Worm (Caenorhabditis elegans): Measurements from ENCODE around the gene Y116A8A.6.

Y116A8A.6 gene

DNA sequence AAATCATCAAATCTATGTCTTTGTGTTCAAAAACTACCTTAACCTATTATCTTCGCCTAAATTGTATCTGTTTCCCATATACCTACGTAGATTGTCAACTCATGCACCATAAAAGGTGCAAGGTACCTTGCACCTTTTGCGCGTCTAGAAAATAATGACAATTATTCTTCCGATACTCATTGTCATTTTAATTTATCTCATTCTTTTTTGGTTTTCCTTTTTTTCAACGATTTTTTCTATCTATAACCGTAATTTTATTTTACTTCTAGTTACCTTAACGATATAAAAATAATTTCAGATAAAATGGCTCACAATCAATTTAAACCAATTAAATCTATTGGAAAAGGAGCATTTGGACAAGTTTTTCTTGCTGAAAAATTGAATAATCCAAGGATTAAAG lies 41.6 kb downstream of the Y116A8A.6 start, which contains the start of gene Y43D4A.6:
Y43D4A.6 (plus strand) TSS at position 301 of the 400 bp plus-strand sequence.
- TF ChIP-seq hlh-15 (tag; optimal IDR thresholded peaks at IDR 0.05) (no peak), unc-42 (tag; optimal IDR thresholded peaks at IDR 0.05) (no peak), fkh-6 (tag; optimal IDR thresholded peaks at IDR 0.05) (no peak), ztf-16 (tag; optimal IDR thresholded peaks at IDR 0.05) (no peak), dmd-4 (tag; optimal IDR thresholded peaks at IDR 0.05; ENCODE audit: borderline replicate concordance) (no peak), che-1 (tag; optimal IDR thresholded peaks at IDR 0.05) (no peak), pat-9 (tag; optimal IDR thresholded peaks at IDR 0.05) (no peak), eyg-1 (tag; optimal IDR thresholded peaks at IDR 0.05) (no peak), ref-2 (tag; optimal IDR thresholded peaks at IDR 0.05) (no peak), lim-6 (tag; optimal IDR thresholded peaks at IDR 0.05) (no peak), pqm-1 (tag; optimal IDR thresholded peaks at IDR 0.05) (no peak), mec-3 (tag; optimal IDR thresholded peaks at IDR 0.05; ENCODE audit: borderline replicate concordance) (no peak), hlh-8 (tag; optimal IDR thresholded peaks at IDR 0.05) (no peak), pha-4 (tag; optimal IDR thresholded peaks at IDR 0.05) (no peak), nhr-11 (tag; optimal IDR thresholded peaks at IDR 0.05) (no peak), unc-3 (GFP tag; conservative IDR thresholded peaks at IDR 0.05) (no peak), unc-3 (tag; optimal IDR thresholded peaks at IDR 0.05) (no peak), ceh-34 (tag; optimal IDR thresholded peaks at IDR 0.05) (no peak), zip-5 (tag; optimal IDR thresholded peaks at IDR 0.05) (no peak)

DNA sequence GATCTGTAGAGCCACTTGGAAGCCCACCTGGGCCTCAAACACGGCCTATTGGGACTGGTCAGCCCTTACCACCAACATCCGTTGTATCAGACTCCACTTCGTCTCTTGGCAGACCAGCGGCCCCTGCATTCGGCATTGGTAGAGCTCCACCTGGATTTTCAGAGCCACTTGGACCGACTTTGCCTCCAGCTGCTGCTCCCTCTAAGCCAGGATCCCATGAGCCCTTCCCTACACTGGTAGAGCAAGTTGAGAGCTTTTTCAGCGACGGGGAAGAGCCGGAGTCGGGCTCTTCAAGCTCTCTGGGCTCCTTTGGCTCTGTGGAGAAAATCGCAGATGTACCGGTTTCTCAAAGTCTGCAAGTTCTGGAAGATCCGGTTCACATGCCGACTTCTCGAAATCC lies 50.0 kb downstream of the Y116A8A.6 start:
- TF ChIP-seq ceh-6 (GFP tag; optimal IDR thresholded peaks at IDR 0.05): no peak
- no peak for TF ChIP-seq ceh-45 (GFP tag; IDR thresholded peaks at IDR 0.05)
- TF ChIP-seq rnt-1 (tag; optimal IDR thresholded peaks at IDR 0.05): no peak
- TF ChIP-seq ceh-31 (tag; optimal IDR thresholded peaks at IDR 0.05): no peak
- no peak for TF ChIP-seq ttx-3 (tag; optimal IDR thresholded peaks at IDR 0.05)
- no peak for TF ChIP-seq F13H6.1 (tag; optimal IDR thresholded peaks at IDR 0.05)
- TF ChIP-seq sdc-2 (tag; optimal IDR thresholded peaks at IDR 0.05): no peak
- TF ChIP-seq hlh-30 (tag; optimal IDR thresholded peaks at IDR 0.05; ENCODE audit: insufficient read depth): no peak
- TF ChIP-seq nhr-11 (tag; optimal IDR thresholded peaks at IDR 0.05): no peak
- TF ChIP-seq ahr-1 (tag; optimal IDR thresholded peaks at IDR 0.05): no peak
- TF ChIP-seq fkh-10 (GFP tag; optimal IDR thresholded peaks at IDR 0.05): no peak
- TF ChIP-seq lim-6 (tag; optimal IDR thresholded peaks at IDR 0.05): no peak
- no peak for TF ChIP-seq pat-9 (tag; optimal IDR thresholded peaks at IDR 0.05)
- no peak for TF ChIP-seq pha-4 (tag; optimal IDR thresholded peaks at IDR 0.05)
- TF ChIP-seq ceh-19 (GFP tag; optimal IDR thresholded peaks at IDR 0.05): no peak
- no peak for TF ChIP-seq pag-3 (tag; optimal IDR thresholded peaks at IDR 0.05; ENCODE audit: borderline replicate concordance)

DNA sequence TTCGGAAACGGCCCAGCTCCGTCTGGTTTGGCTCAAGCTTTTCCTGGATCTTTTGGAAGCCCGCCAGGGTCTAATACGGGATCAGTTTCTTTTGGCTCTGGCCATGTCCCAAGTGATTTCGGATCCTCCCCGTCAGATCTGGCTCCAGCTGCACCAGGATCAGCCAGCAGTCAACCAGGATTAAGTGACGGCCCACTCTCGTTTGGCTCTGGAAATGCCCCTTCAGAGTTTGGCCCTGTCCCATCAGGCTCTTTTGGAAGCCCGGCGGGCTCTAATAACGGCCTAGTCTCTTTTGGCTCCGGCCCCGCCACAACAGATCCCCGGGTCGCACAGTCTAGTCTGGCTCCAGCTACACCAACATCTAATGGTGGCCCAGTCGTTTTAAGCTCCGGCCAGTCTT lies 50.8 kb downstream of the Y116A8A.6 start:
- TF ChIP-seq ceh-19 (GFP tag; optimal IDR thresholded peaks at IDR 0.05) (no peak), ama-1 (optimal IDR thresholded peaks at IDR 0.05) (no peak), ceh-6 (GFP tag; optimal IDR thresholded peaks at IDR 0.05) (no peak), hlh-13 (GFP tag; optimal IDR thresholded peaks at IDR 0.05) (no peak), T23F11.4 (GFP tag; optimal IDR thresholded peaks at IDR 0.05) (no peak), F13H6.1 (tag; optimal IDR thresholded peaks at IDR 0.05) (no peak), dve-1 (tag; optimal IDR thresholded peaks at IDR 0.05) (no peak), ceh-45 (GFP tag; IDR thresholded peaks at IDR 0.05) (no peak), C08G9.2 (tag; optimal IDR thresholded peaks at IDR 0.05) (no peak), sox-4 (tag; optimal IDR thresholded peaks at IDR 0.05) (no peak), ttx-3 (tag; optimal IDR thresholded peaks at IDR 0.05) (no peak), pag-3 (tag; optimal IDR thresholded peaks at IDR 0.05; ENCODE audit: borderline replicate concordance) (no peak), hlh-8 (tag; optimal IDR thresholded peaks at IDR 0.05) (no peak), ceh-34 (tag; optimal IDR thresholded peaks at IDR 0.05) (no peak), ceh-2 (tag; optimal IDR thresholded peaks at IDR 0.05) (no peak)

DNA sequence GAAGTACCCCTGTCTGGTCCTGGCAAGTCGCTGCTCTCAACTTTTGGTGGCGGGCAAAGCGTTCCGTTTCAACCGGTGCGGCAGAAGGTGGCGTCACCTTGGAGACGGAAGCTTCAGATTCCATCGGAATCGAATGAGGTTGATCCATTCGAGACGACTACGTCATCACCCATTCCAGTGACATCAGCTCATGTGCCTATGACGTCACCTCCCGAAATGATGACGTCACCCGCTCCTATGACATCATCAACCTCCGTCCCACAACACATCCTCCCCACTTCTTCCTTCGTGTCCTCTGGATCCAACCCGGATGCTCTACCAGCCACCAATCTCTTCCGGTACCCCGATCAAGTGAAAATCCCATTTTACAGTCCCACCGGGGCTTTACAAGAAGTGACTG lies 51.7 kb downstream of the Y116A8A.6 start:
- TF ChIP-seq unc-42 (tag; optimal IDR thresholded peaks at IDR 0.05) (no peak), hlh-6 (tag; optimal IDR thresholded peaks at IDR 0.05) (no peak), T23F11.4 (GFP tag; optimal IDR thresholded peaks at IDR 0.05) (no peak), nhr-232 (tag; optimal IDR thresholded peaks at IDR 0.05) (no peak), pat-9 (tag; optimal IDR thresholded peaks at IDR 0.05) (no peak), unc-86 (tag; optimal IDR thresholded peaks at IDR 0.05) (no peak), elt-4 (tag; optimal IDR thresholded peaks at IDR 0.05) (no peak), gmeb-2 (tag; optimal IDR thresholded peaks at IDR 0.05) (no peak)
